Worm (Caenorhabditis elegans) whole organism, midembryonic: ENCODE results near the gene dhhc-6.

Experiments
- T22C8.4 ChIP-seq: fragments of 200-800 bp; sonication (Bioruptor generic); IDR thresholded peaks from 2 replicates; pipeline ENCODE4 v1.3.6; 2022; ENCODE audit warnings: missing genetic modification characterization, missing compliant biosample characterization
- ref-1 ChIP-seq: fragments of 200-800 bp; sonication (Bioruptor generic); conservative IDR thresholded peaks from 2 replicates; pipeline ENCODE4 v1.3.6; 2022; ENCODE audit warnings: missing genetic modification reagents, missing genetic modification characterization, missing compliant biosample characterization

DNA sequence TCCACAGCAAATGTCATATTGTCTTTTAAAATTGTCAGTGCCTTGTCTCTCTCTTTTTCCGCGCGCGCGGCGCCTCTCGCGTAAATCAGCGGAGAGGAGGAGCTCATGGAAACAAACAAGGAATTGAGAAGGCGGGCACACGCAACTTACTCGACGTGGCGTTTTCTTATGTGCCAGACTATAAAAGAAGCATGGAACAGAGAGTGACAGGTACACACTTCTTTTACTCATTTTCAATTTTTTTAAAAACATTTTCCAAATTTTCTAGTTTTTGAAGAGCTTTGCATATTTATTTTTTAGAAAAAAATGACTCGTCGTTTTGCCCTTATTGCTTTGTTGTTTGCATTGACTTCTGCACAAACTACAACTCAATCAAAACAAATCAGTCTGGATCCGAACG is 43.2 kb downstream of the dhhc-6 start, which contains the start of gene F20B10.3:
- TF ChIP-seq ref-1 (GFP tag; lab: Robert Waterston, UW), result no peak
- TF ChIP-seq T22C8.4, result no peak
